Fruit fly (Drosophila melanogaster): ENCODE data around the gene Nepl17.

Nepl17 gene

dm6 chr3R:28830746-28831145, 42.0 kb upstream of the Nepl17 start (continued):
- TF ChIP-seq zf30C (GFP tag; optimal IDR thresholded peaks at IDR 0.05) (peak; percentile 35), PHDP (tag; optimal IDR thresholded peaks at IDR 0.05) (peak; percentile 22), hkb (optimal IDR thresholded peaks at IDR 0.05) (no peak), hkb (GFP tag; IDR thresholded peaks at IDR 0.05) (0 out of 2 replicates have a peak, but pooled peaks have one; percentile 27), Ada2b (GFP tag; IDR thresholded peaks at IDR 0.05) (peak; percentile 34), CG2712 (tag; optimal IDR thresholded peaks at IDR 0.05) (peak; percentile 7), pan (optimal IDR thresholded peaks at IDR 0.05) (no peak), pan (GFP tag; optimal IDR thresholded peaks at IDR 0.05 in 1 of 2, IDR thresholded peaks at IDR 0.05 in 1 of 2) (peak in 1 of 2 experiments; percentile 14), Deaf1 (tag; optimal IDR thresholded peaks at IDR 0.05) (no peak)

DNA sequence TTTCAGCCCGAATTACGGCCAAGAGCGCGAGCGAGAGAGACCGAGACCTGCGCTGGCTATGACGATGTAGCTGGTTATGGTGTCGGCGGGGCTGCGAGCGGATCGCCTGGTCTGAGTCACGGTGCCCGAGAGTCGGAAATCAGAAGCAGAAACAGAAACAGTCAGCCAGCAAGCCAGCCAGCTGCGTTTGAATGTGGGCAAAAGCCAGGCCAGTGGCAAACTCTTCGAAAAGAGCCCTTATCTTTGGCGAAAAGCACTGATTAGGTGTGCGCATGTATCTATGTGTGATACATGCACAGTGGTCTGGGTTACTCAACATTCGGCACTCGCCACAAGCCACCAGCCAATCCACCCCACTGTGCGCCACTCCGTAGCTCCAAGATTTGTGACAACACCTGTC, 41.5 kb upstream of the Nepl17 start:
- TF ChIP-seq CG2889 (GFP tag; IDR thresholded peaks at IDR 0.05) (no peak), fd102C (GFP tag; optimal IDR thresholded peaks at IDR 0.05) (no peak), Atf3 (GFP tag; optimal IDR thresholded peaks at IDR 0.05) (no peak), zen2 (GFP tag; IDR thresholded peaks at IDR 0.05; ENCODE audit: partially characterized antibody) (0 out of 3 replicates have a peak, but pooled peaks have one; percentile 23), CG2678 (tag; optimal IDR thresholded peaks at IDR 0.05) (no peak), bigmax (GFP tag; optimal IDR thresholded peaks at IDR 0.05) (no peak), CG32767 (GFP tag; IDR thresholded peaks at IDR 0.05) (peak; percentile 62; the same call in 1 of the 2 replicates), Xrp1 (GFP tag; IDR thresholded peaks at IDR 0.05) (no peak), trem (tag; optimal IDR thresholded peaks at IDR 0.05) (no peak), NC2β (GFP tag; optimal IDR thresholded peaks at IDR 0.05) (no peak), bcd (GFP tag; optimal IDR thresholded peaks at IDR 0.05) (no peak), Med (GFP tag) (peak; percentile 84), Camta (GFP tag; optimal IDR thresholded peaks at IDR 0.05) (no peak), CG2199 (GFP tag; IDR thresholded peaks at IDR 0.05) (no peak), p53 (GFP tag; optimal IDR thresholded peaks at IDR 0.05) (no peak), slbo (GFP tag; IDR thresholded peaks at IDR 0.05) (peak; percentile 63), CG6813 (GFP tag; optimal IDR thresholded peaks at IDR 0.05) (no peak), CG1603 (tag; optimal IDR thresholded peaks at IDR 0.05) (no peak), CG2129 (GFP tag; IDR thresholded peaks at IDR 0.05; ENCODE audit: partially characterized antibody) (no peak), CG4360 (GFP tag; IDR thresholded peaks at IDR 0.05) (no peak), CG18476 (GFP tag; optimal IDR thresholded peaks at IDR 0.05) (no peak), CG15514 (GFP tag; optimal IDR thresholded peaks at IDR 0.05) (no peak), Asciz (GFP tag; optimal IDR thresholded peaks at IDR 0.05) (no peak), CG9727 (GFP tag; optimal IDR thresholded peaks at IDR 0.05) (no peak), esg (GFP tag; conservative IDR thresholded peaks at IDR 0.05) (no peak), CG7745 (tag; optimal IDR thresholded peaks at IDR 0.05) (no peak), Tbp (GFP tag; optimal IDR thresholded peaks at IDR 0.05) (no peak), caup (GFP tag; optimal IDR thresholded peaks at IDR 0.05; ENCODE audit: severe bottlenecking) (peak; percentile 18), BEAF-32 (GFP tag; optimal IDR thresholded peaks at IDR 0.05) (no peak), Vsx1 (GFP tag; optimal IDR thresholded peaks at IDR 0.05) (no peak), CG10209 (GFP tag; optimal IDR thresholded peaks at IDR 0.05) (no peak), CG42726 (GFP tag; IDR thresholded peaks at IDR 0.05; ENCODE audit: partially characterized antibody) (no peak), lab (GFP tag; optimal IDR thresholded peaks at IDR 0.05) (peak; percentile 54), CG4424 (GFP tag; optimal IDR thresholded peaks at IDR 0.05) (no peak), CG33213 (GFP tag; optimal IDR thresholded peaks at IDR 0.05) (no peak), sens-2 (GFP tag; IDR thresholded peaks at IDR 0.05) (peak; percentile 40; the same call in 1 of the 2 replicates), Doc3 (GFP tag; IDR thresholded peaks at IDR 0.05; ENCODE audit: partially characterized antibody) (no peak), CG10321 (GFP tag; IDR thresholded peaks at IDR 0.05) (no peak), CG11085 (GFP tag; IDR thresholded peaks at IDR 0.05) (no peak), kni (GFP tag; optimal IDR thresholded peaks at IDR 0.05) (no peak), Bdp1 (GFP tag; optimal IDR thresholded peaks at IDR 0.05) (no peak)
